Worm (Caenorhabditis elegans): Measurements from ENCODE around the gene C14A4.12.
A peak's percentile ranks its signal among the peaks of the same experiment; 100 is the strongest.

C14A4.12 gene

DNA sequence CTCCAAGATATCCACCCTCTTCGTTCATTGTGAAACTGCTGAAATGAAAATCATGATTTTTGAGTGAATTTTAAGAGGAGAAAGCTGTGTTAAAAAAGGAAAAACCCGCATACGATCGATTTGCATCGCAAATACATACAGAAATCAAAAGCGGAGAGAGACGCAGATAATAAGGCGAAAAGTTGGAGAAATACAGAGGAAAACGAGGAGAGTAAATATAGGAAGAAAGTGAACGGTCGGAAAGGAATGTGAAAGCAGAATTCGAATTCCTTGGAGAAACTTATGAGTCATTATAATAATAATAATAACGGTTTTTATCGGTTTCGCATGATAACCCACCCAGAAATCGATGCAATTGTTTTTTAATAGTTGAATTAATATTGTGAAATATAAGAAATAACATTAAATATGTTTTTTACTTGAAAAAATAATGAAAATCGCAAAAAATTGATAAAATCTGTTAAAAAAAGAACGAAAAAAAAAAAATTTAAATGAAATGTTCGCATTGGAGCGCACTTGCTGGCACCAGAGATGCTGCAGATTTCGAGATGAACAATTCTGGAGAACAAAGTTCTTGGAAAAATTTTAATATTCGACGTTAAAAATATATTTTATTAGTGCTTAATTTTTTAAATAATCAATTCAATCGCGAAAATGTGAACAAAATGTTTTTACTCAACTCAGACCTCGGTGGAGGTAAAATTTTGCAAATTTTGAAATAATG is 5.4 kb upstream of the C14A4.12 start, which contains the start of gene ccm-3:
Gene ccm-3 (minus strand): TSS at position 38 of the 724 bp plus-strand sequence.
- peak; percentile 81 for TF ChIP-seq blmp-1 (tag; optimal IDR thresholded peaks at IDR 0.05)
- peak; percentile 56 for TF ChIP-seq ces-1 (GFP tag; optimal IDR thresholded peaks at IDR 0.05)
- no peak for TF ChIP-seq drap-1 (GFP tag; optimal IDR thresholded peaks at IDR 0.05)
- TF ChIP-seq lsy-2 (tag; optimal IDR thresholded peaks at IDR 0.05): no peak
- peak; percentile 25 for TF ChIP-seq pha-4 (tag; optimal IDR thresholded peaks at IDR 0.05)

DNA sequence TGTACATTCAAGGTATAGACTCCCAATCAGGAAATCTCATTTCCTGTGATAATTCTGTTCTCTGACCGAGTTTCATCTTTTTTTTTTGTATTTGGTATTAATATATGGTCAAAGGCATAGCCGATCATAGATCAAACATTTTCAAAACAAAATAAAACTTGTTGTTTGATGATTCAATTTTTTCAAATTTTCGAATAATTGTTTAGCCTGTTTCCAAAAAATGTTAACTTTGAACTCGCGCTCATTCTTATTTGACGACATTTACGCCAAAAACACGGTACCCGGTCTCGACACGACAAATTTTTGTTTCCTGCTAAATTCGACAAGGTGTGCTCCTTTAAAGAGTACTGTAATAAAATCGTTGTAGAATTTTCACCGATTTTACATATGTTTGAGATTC is 4.0 kb upstream of the C14A4.12 start:
- TF ChIP-seq mls-2 (tag; optimal IDR thresholded peaks at IDR 0.05) (no peak), drap-1 (GFP tag; optimal IDR thresholded peaks at IDR 0.05) (no peak), ceh-43 (GFP tag; optimal IDR thresholded peaks at IDR 0.05) (no peak), elt-3 (tag; optimal IDR thresholded peaks at IDR 0.05) (no peak), unc-39 (tag; optimal IDR thresholded peaks at IDR 0.05) (no peak), unc-120 (tag; optimal IDR thresholded peaks at IDR 0.05; ENCODE audit: poor library complexity, severe bottlenecking) (no peak), ces-1 (GFP tag; optimal IDR thresholded peaks at IDR 0.05) (no peak), nhr-28 (tag; optimal IDR thresholded peaks at IDR 0.05) (no peak), ceh-83 (GFP tag; optimal IDR thresholded peaks at IDR 0.05) (no peak), tbx-8 (GFP tag; optimal IDR thresholded peaks at IDR 0.05) (no peak), unc-62 (GFP tag; optimal IDR thresholded peaks at IDR 0.05) (no peak), snpc-4 (tag; optimal IDR thresholded peaks at IDR 0.05) (no peak), M03D4.4 (tag; optimal IDR thresholded peaks at IDR 0.05) (no peak), mab-5 (tag; optimal IDR thresholded peaks at IDR 0.05) (no peak), lin-32 (GFP tag; optimal IDR thresholded peaks at IDR 0.05) (no peak), ceh-39 (tag; optimal IDR thresholded peaks at IDR 0.05) (no peak), sem-2 (GFP tag; optimal IDR thresholded peaks at IDR 0.05) (no peak)

ce11 chrII:10618157-10618556 is 5.3 kb downstream of the C14A4.12 start, which contains the start of gene C14A4.13:
Gene C14A4.13, plus strand, starts transcription at chrII:10618457.
- TF ChIP-seq ztf-11 (tag; optimal IDR thresholded peaks at IDR 0.05): no peak
- no peak for TF ChIP-seq elt-1 (tag; optimal IDR thresholded peaks at IDR 0.05; ENCODE audit: borderline replicate concordance, insufficient read depth)
- no peak for TF ChIP-seq drap-1 (GFP tag; optimal IDR thresholded peaks at IDR 0.05)
- no peak for TF ChIP-seq M03D4.4 (tag; optimal IDR thresholded peaks at IDR 0.05)
- TF ChIP-seq snpc-4 (tag; optimal IDR thresholded peaks at IDR 0.05): no peak
- no peak for TF ChIP-seq lin-32 (GFP tag; optimal IDR thresholded peaks at IDR 0.05)
- TF ChIP-seq nhr-76 (tag; optimal IDR thresholded peaks at IDR 0.05): no peak
- TF ChIP-seq unc-62 (GFP tag; optimal IDR thresholded peaks at IDR 0.05): no peak
- no peak for TF ChIP-seq lin-13 (tag; optimal IDR thresholded peaks at IDR 0.05)
- no peak for TF ChIP-seq cnd-1 (tag; optimal IDR thresholded peaks at IDR 0.05)
- no peak for TF ChIP-seq zip-8 (tag; optimal IDR thresholded peaks at IDR 0.05)
- no peak for TF ChIP-seq sem-2 (GFP tag; optimal IDR thresholded peaks at IDR 0.05)
- TF ChIP-seq ceh-43 (GFP tag; optimal IDR thresholded peaks at IDR 0.05): no peak

DNA sequence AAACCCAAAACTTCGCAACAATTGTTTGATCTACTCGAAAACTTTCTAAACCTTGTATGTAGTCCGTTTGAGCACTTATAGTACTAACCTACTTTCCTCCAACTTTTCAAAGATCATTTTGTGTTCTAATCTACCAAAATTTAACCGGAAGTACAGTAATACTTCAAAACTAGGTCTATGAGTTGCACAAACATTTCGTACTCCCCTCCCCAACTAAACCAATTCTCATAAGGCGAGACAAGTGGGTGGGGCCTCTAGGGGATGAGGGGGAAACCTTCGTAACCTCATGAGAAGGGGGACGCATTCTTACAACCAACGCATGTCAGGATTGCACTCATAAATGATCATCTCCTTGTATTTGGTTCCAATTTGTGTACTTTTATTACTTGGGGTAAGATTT is 9.1 kb downstream of the C14A4.12 start, which contains the start of gene cutl-9:
Gene cutl-9 (plus strand): TSS at position 301 of the 400 bp plus-strand sequence.
- TF ChIP-seq lsy-2 (tag; optimal IDR thresholded peaks at IDR 0.05): no peak

- no peak for TF ChIP-seq zip-8 (tag; optimal IDR thresholded peaks at IDR 0.05)
- no peak for TF ChIP-seq elt-1 (tag; optimal IDR thresholded peaks at IDR 0.05; ENCODE audit: borderline replicate concordance, insufficient read depth)
- TF ChIP-seq hlh-1 (tag; optimal IDR thresholded peaks at IDR 0.05): no peak
- TF ChIP-seq lin-13 (tag; optimal IDR thresholded peaks at IDR 0.05): no peak
- no peak for TF ChIP-seq cnd-1 (tag; optimal IDR thresholded peaks at IDR 0.05)
- TF ChIP-seq unc-120 (tag; optimal IDR thresholded peaks at IDR 0.05; ENCODE audit: poor library complexity, severe bottlenecking): no peak
- TF ChIP-seq nhr-28 (tag; optimal IDR thresholded peaks at IDR 0.05): no peak
Observed at ce11 chrII:10627086-10627485, 14.2 kb downstream of the C14A4.12 start.

- no peak for TF ChIP-seq tbx-8 (GFP tag; optimal IDR thresholded peaks at IDR 0.05)
Observed at ce11 chrII:10627963-10628362, 15.1 kb downstream of the C14A4.12 start, which contains the start of gene M28.8. Gene M28.8, plus strand, starts transcription at chrII:10628263.
